Worm (Caenorhabditis elegans): Measurements from ENCODE around the gene F59B10.3.

F59B10.3 gene

ce11 chrII:10507906-10508305 lies 2.4 kb upstream of the F59B10.3 start:
- no peak for TF ChIP-seq tbx-8 (GFP tag; optimal IDR thresholded peaks at IDR 0.05)
- no peak for TF ChIP-seq blmp-1 (tag; optimal IDR thresholded peaks at IDR 0.05)
- no peak for TF ChIP-seq nhr-237 (tag; optimal IDR thresholded peaks at IDR 0.05)
- TF ChIP-seq bed-3 (GFP tag; optimal IDR thresholded peaks at IDR 0.05): no peak
- TF ChIP-seq unc-120 (tag; optimal IDR thresholded peaks at IDR 0.05; ENCODE audit: poor library complexity, severe bottlenecking): no peak
- no peak for TF ChIP-seq ztf-11 (tag; optimal IDR thresholded peaks at IDR 0.05)
- no peak for TF ChIP-seq sem-2 (GFP tag; optimal IDR thresholded peaks at IDR 0.05)
- no peak for TF ChIP-seq nhr-76 (tag; optimal IDR thresholded peaks at IDR 0.05)
- TF ChIP-seq zip-8 (tag; optimal IDR thresholded peaks at IDR 0.05): no peak
- no peak for TF ChIP-seq lin-13 (tag; optimal IDR thresholded peaks at IDR 0.05)
- TF ChIP-seq ces-1 (GFP tag; optimal IDR thresholded peaks at IDR 0.05): no peak
- no peak for TF ChIP-seq mls-2 (tag; optimal IDR thresholded peaks at IDR 0.05)
- TF ChIP-seq mep-1 (tag; optimal IDR thresholded peaks at IDR 0.05): no peak
- no peak for TF ChIP-seq drap-1 (GFP tag; optimal IDR thresholded peaks at IDR 0.05)
- no peak for TF ChIP-seq ceh-43 (GFP tag; optimal IDR thresholded peaks at IDR 0.05)
- TF ChIP-seq elt-1 (tag; optimal IDR thresholded peaks at IDR 0.05; ENCODE audit: borderline replicate concordance, insufficient read depth): no peak
- no peak for TF ChIP-seq elt-3 (tag; optimal IDR thresholded peaks at IDR 0.05)
- no peak for TF ChIP-seq nhr-12 (tag; optimal IDR thresholded peaks at IDR 0.05)
- TF ChIP-seq flh-1 (GFP tag; optimal IDR thresholded peaks at IDR 0.05): no peak

DNA sequence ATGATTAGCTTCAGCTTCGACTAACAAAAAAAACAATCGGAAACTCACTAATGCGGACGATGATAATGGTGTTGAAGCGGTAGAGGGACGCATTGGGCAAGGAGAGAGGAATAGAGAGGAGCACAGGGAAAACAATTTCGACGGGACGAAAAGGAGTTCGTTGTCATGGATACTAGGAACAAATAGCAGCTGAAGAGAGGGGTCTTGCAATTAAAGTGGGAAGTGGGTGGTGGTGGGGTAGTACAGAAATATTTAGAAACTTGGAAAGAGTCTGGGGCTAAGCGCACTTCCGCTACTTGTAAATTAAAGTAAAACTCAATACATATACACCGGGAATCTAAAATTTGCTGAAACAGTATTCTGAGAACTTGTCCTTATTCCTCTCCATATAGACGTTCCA lies 596 bp upstream of the F59B10.3 start, which contains the start of gene F59B10.2:
Gene F59B10.2, minus strand, starts transcription at position 101 of the 400 bp plus-strand sequence.
- TF ChIP-seq unc-62 (GFP tag; optimal IDR thresholded peaks at IDR 0.05): no peak
- TF ChIP-seq lsy-2 (tag; optimal IDR thresholded peaks at IDR 0.05): no peak
- TF ChIP-seq lin-13 (tag; optimal IDR thresholded peaks at IDR 0.05): no peak
- TF ChIP-seq lin-32 (GFP tag; optimal IDR thresholded peaks at IDR 0.05): no peak
- TF ChIP-seq tbx-8 (GFP tag; optimal IDR thresholded peaks at IDR 0.05): no peak
- no peak for TF ChIP-seq blmp-1 (tag; optimal IDR thresholded peaks at IDR 0.05)
- no peak for TF ChIP-seq ceh-43 (GFP tag; optimal IDR thresholded peaks at IDR 0.05)
- TF ChIP-seq nhr-237 (tag; optimal IDR thresholded peaks at IDR 0.05): no peak
- TF ChIP-seq hlh-1 (tag; optimal IDR thresholded peaks at IDR 0.05): no peak
- TF ChIP-seq unc-120 (tag; optimal IDR thresholded peaks at IDR 0.05; ENCODE audit: poor library complexity, severe bottlenecking): no peak
- no peak for TF ChIP-seq ceh-83 (GFP tag; optimal IDR thresholded peaks at IDR 0.05)
- TF ChIP-seq elt-3 (tag; optimal IDR thresholded peaks at IDR 0.05): no peak
- no peak for TF ChIP-seq nhr-28 (tag; optimal IDR thresholded peaks at IDR 0.05)
- TF ChIP-seq cnd-1 (tag; optimal IDR thresholded peaks at IDR 0.05): no peak
- TF ChIP-seq M03D4.4 (tag; optimal IDR thresholded peaks at IDR 0.05): no peak
- no peak for TF ChIP-seq nhr-76 (tag; optimal IDR thresholded peaks at IDR 0.05)
- TF ChIP-seq mep-1 (tag; optimal IDR thresholded peaks at IDR 0.05): no peak
- no peak for TF ChIP-seq mls-2 (tag; optimal IDR thresholded peaks at IDR 0.05)
- TF ChIP-seq ztf-11 (tag; optimal IDR thresholded peaks at IDR 0.05): no peak

DNA sequence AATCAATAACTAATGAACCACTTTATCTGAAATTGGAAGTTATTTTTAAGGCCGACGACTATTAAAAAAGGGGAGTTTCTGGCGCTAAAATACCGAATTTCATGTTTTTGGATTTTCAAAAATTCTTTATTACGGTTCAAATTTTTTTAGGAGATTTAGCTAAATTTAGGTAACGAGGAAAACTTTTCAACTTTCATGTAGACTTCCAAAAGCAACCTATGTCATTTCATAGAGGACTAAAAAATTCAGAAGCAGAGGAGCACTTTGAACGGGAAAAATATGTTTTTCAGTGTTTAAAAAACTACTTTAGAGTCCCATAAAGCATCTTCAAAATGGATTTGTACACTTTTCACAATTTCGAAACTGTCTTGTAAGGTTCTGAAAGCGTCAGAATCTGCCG lies 3.0 kb downstream of the F59B10.3 start:
- TF ChIP-seq ztf-11 (tag; optimal IDR thresholded peaks at IDR 0.05): no peak
- TF ChIP-seq blmp-1 (tag; optimal IDR thresholded peaks at IDR 0.05): no peak
- no peak for TF ChIP-seq nhr-2 (tag; optimal IDR thresholded peaks at IDR 0.05)
- no peak for TF ChIP-seq tbx-8 (GFP tag; optimal IDR thresholded peaks at IDR 0.05)
- TF ChIP-seq ceh-83 (GFP tag; optimal IDR thresholded peaks at IDR 0.05): no peak
- TF ChIP-seq hlh-1 (tag; optimal IDR thresholded peaks at IDR 0.05): no peak
- TF ChIP-seq zip-8 (tag; optimal IDR thresholded peaks at IDR 0.05): no peak
- TF ChIP-seq unc-120 (tag; optimal IDR thresholded peaks at IDR 0.05; ENCODE audit: poor library complexity, severe bottlenecking): no peak
- TF ChIP-seq mls-2 (tag; optimal IDR thresholded peaks at IDR 0.05): no peak
- no peak for TF ChIP-seq cnd-1 (tag; optimal IDR thresholded peaks at IDR 0.05)

- TF ChIP-seq elt-3 (tag; optimal IDR thresholded peaks at IDR 0.05): no peak
- no peak for TF ChIP-seq unc-62 (GFP tag; optimal IDR thresholded peaks at IDR 0.05)
- no peak for TF ChIP-seq bed-3 (GFP tag; optimal IDR thresholded peaks at IDR 0.05)
- TF ChIP-seq lin-13 (tag; optimal IDR thresholded peaks at IDR 0.05): no peak
- no peak for TF ChIP-seq nhr-2 (tag; optimal IDR thresholded peaks at IDR 0.05)
- no peak for TF ChIP-seq nhr-237 (tag; optimal IDR thresholded peaks at IDR 0.05)
These were observed 5.1 kb downstream of the F59B10.3 start for ce11 chrII:10515422-10515821.

- TF ChIP-seq ces-1 (GFP tag; optimal IDR thresholded peaks at IDR 0.05) (no peak), cnd-1 (tag; optimal IDR thresholded peaks at IDR 0.05) (no peak)
These were observed 6.0 kb downstream of the F59B10.3 start for ce11 chrII:10516375-10516774.

DNA sequence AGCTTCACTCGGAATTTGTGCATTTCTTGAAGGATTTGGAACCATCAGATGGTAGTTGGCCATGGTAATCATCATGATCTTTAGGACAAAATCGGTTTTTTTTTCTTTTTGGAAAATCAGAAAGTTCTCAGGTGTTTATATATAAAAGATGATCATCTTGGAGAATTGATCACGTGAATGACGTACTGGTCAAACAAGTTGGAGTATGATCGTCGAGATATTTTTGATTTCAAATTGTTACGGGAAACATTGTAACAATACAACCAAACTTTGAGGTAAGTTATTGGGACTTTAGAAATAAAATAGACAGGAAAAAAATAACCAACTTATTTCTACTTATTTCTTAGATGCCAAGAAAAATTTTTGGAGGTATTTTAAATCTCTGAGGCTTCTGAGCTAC lies 8.7 kb downstream of the F59B10.3 start, which contains the start of gene F59B10.4:
Gene F59B10.4, minus strand, starts transcription at position 101 of the 400 bp plus-strand sequence.
- TF ChIP-seq snpc-4 (tag; optimal IDR thresholded peaks at IDR 0.05) (no peak), M03D4.4 (tag; optimal IDR thresholded peaks at IDR 0.05) (no peak), ceh-43 (GFP tag; optimal IDR thresholded peaks at IDR 0.05) (no peak), elt-1 (tag; optimal IDR thresholded peaks at IDR 0.05; ENCODE audit: borderline replicate concordance, insufficient read depth) (no peak), sptf-1 (tag; optimal IDR thresholded peaks at IDR 0.05) (no peak), unc-62 (GFP tag; optimal IDR thresholded peaks at IDR 0.05) (no peak), unc-120 (tag; optimal IDR thresholded peaks at IDR 0.05; ENCODE audit: poor library complexity, severe bottlenecking) (no peak), nhr-28 (tag; optimal IDR thresholded peaks at IDR 0.05) (no peak), nhr-12 (tag; optimal IDR thresholded peaks at IDR 0.05) (no peak), lsy-2 (tag; optimal IDR thresholded peaks at IDR 0.05) (no peak)
